Worm (Caenorhabditis elegans) whole organism, L2 larva: ENCODE data around the gene ugt-34.
A peak's percentile ranks its signal among the peaks of the same experiment; 100 is the strongest.

Experiments
- F13H6.1 ChIP-seq: sonication (generic microtip); optimal IDR thresholded peaks from 2 replicates; lab custom pipeline; 2016; ENCODE audit warnings: missing genetic modification characterization, missing compliant biosample characterization
- Y55F3AM.14 ChIP-seq: fragments of 200-800 bp; sonication (Bioruptor generic); optimal IDR thresholded peaks from 2 replicates; lab custom pipeline; 2018; ENCODE audit warnings: mild to moderate bottlenecking, missing genetic modification characterization, missing compliant biosample characterization
- alr-1 ChIP-seq: fragments of 150-350 bp; optimal IDR thresholded peaks from 2 replicates; lab custom pipeline; 2014; ENCODE audit warnings: missing biosample characterization, missing genetic modification characterization
- ama-1 ChIP-seq: fragments of 150-350 bp; optimal IDR thresholded peaks from 2 replicates; lab custom pipeline; 2018; ENCODE audit warnings: inconsistent platforms
- blmp-1 ChIP-seq: sonication (generic microtip); optimal IDR thresholded peaks from 2 replicates; lab custom pipeline; 2017; ENCODE audit warnings: missing genetic modification characterization, mild to moderate bottlenecking, missing compliant biosample characterization, antibody characterized with exemption, moderate library complexity; ENCODE audit not compliant: insufficient read depth
- ceh-82 ChIP-seq: fragments of 150-350 bp; optimal IDR thresholded peaks from 2 replicates; lab custom pipeline; 2014; ENCODE audit warnings: missing biosample characterization, missing genetic modification characterization
- crh-2 ChIP-seq: sonication (generic microtip); optimal IDR thresholded peaks from 2 replicates; lab custom pipeline; 2017; ENCODE audit warnings: missing biosample characterization, missing genetic modification characterization
- dmd-4 ChIP-seq: sonication (generic microtip); optimal IDR thresholded peaks from 2 replicates; lab custom pipeline; 2017; ENCODE audit warnings: missing biosample characterization, missing genetic modification characterization
- egl-27 ChIP-seq: sonication (generic microtip); optimal IDR thresholded peaks from 3 replicates; lab custom pipeline; 2017; ENCODE audit warnings: missing biosample characterization, missing genetic modification reagents, missing genetic modification characterization
- fos-1 ChIP-seq: fragments of 150-350 bp; optimal IDR thresholded peaks from 2 replicates; lab custom pipeline; 2014; ENCODE audit warnings: missing biosample characterization, missing genetic modification characterization
- gmeb-1 ChIP-seq: fragments of 150-350 bp; optimal IDR thresholded peaks from 2 replicates; lab custom pipeline; 2014; ENCODE audit warnings: missing biosample characterization, missing genetic modification characterization
- lin-13 ChIP-seq: fragments of 150-350 bp; optimal IDR thresholded peaks from 2 replicates; lab custom pipeline; 2014; ENCODE audit warnings: missing biosample characterization, missing genetic modification reagents, missing genetic modification characterization
- lsy-2 ChIP-seq, 2 experiments: fragments of 150-350 bp in 1 of 2; sonication (generic microtip) in 1 of 2; optimal IDR thresholded peaks; 2 replicates each; lab custom pipeline; 2014 to 2017; ENCODE audit warnings: missing biosample characterization in 2 of 2, missing genetic modification characterization in 2 of 2
- nhr-11 ChIP-seq: fragments of 150-350 bp; optimal IDR thresholded peaks from 2 replicates; lab custom pipeline; 2014; ENCODE audit warnings: missing biosample characterization, missing genetic modification characterization
- nhr-12 ChIP-seq: fragments of 150-350 bp; optimal IDR thresholded peaks from 2 replicates; lab custom pipeline; 2014; ENCODE audit warnings: missing biosample characterization, missing genetic modification characterization
- nhr-129 ChIP-seq: fragments of 150-350 bp; optimal IDR thresholded peaks from 2 replicates; lab custom pipeline; 2014; ENCODE audit warnings: missing biosample characterization, missing genetic modification characterization
- nhr-237 ChIP-seq: fragments of 150-350 bp; optimal IDR thresholded peaks from 2 replicates; lab custom pipeline; 2014; ENCODE audit warnings: missing biosample characterization, missing genetic modification characterization
- nhr-25 ChIP-seq: fragments of 150-350 bp; sonication (generic microtip); optimal IDR thresholded peaks from 3 replicates; lab custom pipeline; 2014; ENCODE audit warnings: missing biosample characterization, missing genetic modification characterization
- nhr-6 ChIP-seq: fragments of 150-350 bp; optimal IDR thresholded peaks from 2 replicates; lab custom pipeline; 2014; ENCODE audit warnings: missing biosample characterization, missing genetic modification characterization
- nhr-77 ChIP-seq: fragments of 150-350 bp; optimal IDR thresholded peaks from 2 replicates; lab custom pipeline; 2014; ENCODE audit warnings: missing biosample characterization, missing genetic modification characterization
- sem-4 ChIP-seq: fragments of 150-350 bp; optimal IDR thresholded peaks from 2 replicates; lab custom pipeline; 2014; ENCODE audit warnings: missing biosample characterization, missing genetic modification reagents, missing genetic modification characterization
- sma-3 ChIP-seq: sonication (generic microtip); optimal IDR thresholded peaks from 2 replicates; lab custom pipeline; 2016; ENCODE audit warnings: missing genetic modification reagents, missing genetic modification characterization, missing compliant biosample characterization
- sma-9 ChIP-seq, 2 experiments: fragments of 150-350 bp in 1 of 2; sonication (generic microtip) in 1 of 2; optimal IDR thresholded peaks; 2 replicates each; lab custom pipeline; 2014 to 2016; ENCODE audit warnings: missing genetic modification characterization in 2 of 2, mild to moderate bottlenecking in 1 of 2, missing biosample characterization in 1 of 2, missing compliant biosample characterization in 1 of 2, missing genetic modification reagents in 1 of 2, moderate library complexity in 1 of 2
- snpc-4 ChIP-seq: fragments of 150-350 bp; optimal IDR thresholded peaks from 2 replicates; lab custom pipeline; 2014; ENCODE audit warnings: missing biosample characterization, missing genetic modification characterization
- unc-39 ChIP-seq: fragments of 150-350 bp; optimal IDR thresholded peaks from 2 replicates; lab custom pipeline; 2014; ENCODE audit warnings: missing biosample characterization, missing genetic modification characterization
- zag-1 ChIP-seq: fragments of 150-350 bp; optimal IDR thresholded peaks from 2 replicates; lab custom pipeline; 2014; ENCODE audit warnings: missing biosample characterization, missing genetic modification characterization
- ztf-1 ChIP-seq: fragments of 200-800 bp; sonication (Bioruptor generic); conservative IDR thresholded peaks from 2 replicates; pipeline ENCODE4 v1.3.6; 2022; ENCODE audit warnings: missing genetic modification characterization, missing compliant biosample characterization
- ztf-11 ChIP-seq: sonication (generic microtip); optimal IDR thresholded peaks from 2 replicates; lab custom pipeline; 2017; ENCODE audit warnings: missing biosample characterization, missing genetic modification characterization
- ztf-4 ChIP-seq: fragments of 150-350 bp; optimal IDR thresholded peaks from 2 replicates; lab custom pipeline; 2014; ENCODE audit warnings: missing biosample characterization, missing genetic modification characterization

The ugt-34 gene

ce11 chrV:10693749-10694148 is 37.0 kb upstream of the ugt-34 start (continued):
- TF ChIP-seq alr-1 (tag; lab: Kevin White, UChicago), result no peak
- no peak for TF ChIP-seq ztf-4
- TF ChIP-seq ama-1 (lab: Kevin White, UChicago), result no peak
- TF ChIP-seq nhr-25, result no peak
- peak; percentile 47 for TF ChIP-seq crh-2 (tag; lab: Kevin White, UChicago)
- TF ChIP-seq nhr-11 (tag; lab: Kevin White, UChicago), result no peak
- no peak for TF ChIP-seq blmp-1
- TF ChIP-seq nhr-237 (tag; lab: Kevin White, UChicago), result no peak
- no peak for TF ChIP-seq ztf-1
- TF ChIP-seq Y55F3AM.14, result no peak
- no peak for TF ChIP-seq zag-1 (tag; lab: Kevin White, UChicago)

- TF ChIP-seq F13H6.1 (tag; lab: Kevin White, UChicago), result peak; percentile 53
- TF ChIP-seq sma-9 (GFP tag; optimal IDR thresholded peaks at IDR 0.05; lab: Kevin White, UChicago), result peak; percentile 21
- no peak for TF ChIP-seq sma-9 (tag; optimal IDR thresholded peaks at IDR 0.05; lab: Kevin White, UChicago)
- peak; percentile 42 for TF ChIP-seq nhr-129 (tag; lab: Kevin White, UChicago)
- TF ChIP-seq snpc-4, result no peak
- TF ChIP-seq lin-13 (GFP tag; lab: Kevin White, UChicago), result no peak
These were observed 34.5 kb upstream of the ugt-34 start for ce11 chrV:10691313-10691712.

ce11 chrV:10687601-10688000 is 30.8 kb upstream of the ugt-34 start, which contains the start of gene F29F11.20:
TSS of gene F29F11.20 (plus strand) at chrV:10687901.
- TF ChIP-seq sma-3 (GFP tag; lab: Kevin White, UChicago) (no peak), nhr-6 (tag; lab: Kevin White, UChicago) (no peak), F13H6.1 (tag; lab: Kevin White, UChicago) (peak; percentile 16)

- TF ChIP-seq blmp-1 (no peak), nhr-6 (tag; lab: Kevin White, UChicago) (no peak), sma-9 (GFP tag; optimal IDR thresholded peaks at IDR 0.05; lab: Kevin White, UChicago) (no peak), sma-9 (tag; optimal IDR thresholded peaks at IDR 0.05; lab: Kevin White, UChicago) (no peak), lin-13 (GFP tag; lab: Kevin White, UChicago) (no peak)
These were observed 28.0 kb upstream of the ugt-34 start for ce11 chrV:10684748-10685147.

- TF ChIP-seq blmp-1, result no peak
- TF ChIP-seq, all 48 proteins: peak for 0
These were observed 26.7 kb upstream of the ugt-34 start for ce11 chrV:10683458-10683857.

ce11 chrV:10682122-10682521 is 25.3 kb upstream of the ugt-34 start, which contains the start of gene gsp-1:
TSS of gene gsp-1 (plus strand) at chrV:10682422.
- TF ChIP-seq nhr-237 (tag; lab: Kevin White, UChicago) (no peak), sma-3 (GFP tag; lab: Kevin White, UChicago) (no peak), nhr-77 (no peak), unc-39 (tag; lab: Kevin White, UChicago) (no peak), lsy-2 (tag; optimal IDR thresholded peaks at IDR 0.05; lab: Kevin White, UChicago) (no peak), dmd-4 (tag; lab: Kevin White, UChicago) (no peak), ztf-11 (tag; lab: Kevin White, UChicago) (no peak), fos-1 (no peak), gmeb-1 (tag; lab: Kevin White, UChicago) (no peak), sem-4 (tag; lab: Kevin White, UChicago) (no peak), egl-27 (tag; lab: Kevin White, UChicago) (no peak), ceh-82 (tag; lab: Kevin White, UChicago) (no peak), nhr-12 (tag; lab: Kevin White, UChicago) (no peak)
